Fruit fly (Drosophila melanogaster) whole organism, embryonic: ENCODE measurements around the gene CG11975.

Experiments used
- Awh ChIP-seq: fragments of 200-800 bp; sonication (Bioruptor generic); IDR thresholded peaks from 2 replicates; pipeline ENCODE4, ENCODE4 v1.3.6; 2022; ENCODE audit warnings: missing biosample characterization, missing genetic modification characterization
- B-H1 ChIP-seq: fragments of 200-800 bp; sonication (Bioruptor generic); IDR thresholded peaks from 3 replicates; pipeline ENCODE4 v1.3.6; 2022; ENCODE audit warnings: missing biosample characterization, missing genetic modification characterization
- Blimp-1 ChIP-seq: fragments of 200-800 bp; sonication (Bioruptor generic); optimal IDR thresholded peaks from 3 replicates; lab custom pipeline; 2018; ENCODE audit warnings: missing biosample characterization, missing genetic modification characterization, mild to moderate bottlenecking, moderate library complexity, missing genetic modification reagents
- C15 ChIP-seq: fragments of 200-800 bp; sonication (Bioruptor generic); IDR thresholded peaks from 3 replicates; pipeline ENCODE4 v1.3.6; 2022; ENCODE audit warnings: missing biosample characterization, missing genetic modification characterization
- CG10209 ChIP-seq: fragments of 200-800 bp; sonication (Bioruptor generic); optimal IDR thresholded peaks from 3 replicates; lab custom pipeline; 2017; ENCODE audit warnings: missing biosample characterization, mild to moderate bottlenecking, missing genetic modification characterization, missing genetic modification reagents
- CG1024 ChIP-seq: fragments of 200-800 bp; sonication (Bioruptor generic); IDR thresholded peaks from 2 replicates; pipeline ENCODE4 v1.3.6; 2022; ENCODE audit warnings: missing biosample characterization, missing genetic modification characterization
- CG13123 ChIP-seq: fragments of 200-800 bp; sonication (Bioruptor generic); optimal IDR thresholded peaks from 2 replicates; lab custom pipeline; 2016; ENCODE audit warnings: missing biosample characterization, missing genetic modification characterization
- CG13424 ChIP-seq: fragments of 200-800 bp; sonication (Bioruptor generic); optimal IDR thresholded peaks from 2 replicates; lab custom pipeline; 2019; ENCODE audit warnings: missing biosample characterization, mild to moderate bottlenecking, missing genetic modification characterization, moderate library complexity
- CG13775 ChIP-seq: fragments of 200-800 bp; sonication (Bioruptor generic); optimal IDR thresholded peaks from 3 replicates; lab custom pipeline; 2017; ENCODE audit warnings: missing biosample characterization, mild to moderate bottlenecking, missing genetic modification characterization
- CG14441 ChIP-seq: fragments of 200-800 bp; sonication (Bioruptor generic); IDR thresholded peaks from 2 replicates; pipeline ENCODE4 v1.3.6; 2022; ENCODE audit warnings: missing biosample characterization, missing genetic modification characterization
- CG1602 ChIP-seq: fragments of 200-800 bp; sonication (Bioruptor generic); optimal IDR thresholded peaks from 3 replicates; lab custom pipeline; 2016; ENCODE audit warnings: missing biosample characterization, missing genetic modification characterization
- CG17359 ChIP-seq: fragments of 200-800 bp; sonication (Bioruptor generic); optimal IDR thresholded peaks from 3 replicates; lab custom pipeline; 2018; ENCODE audit warnings: missing biosample characterization, mild to moderate bottlenecking, missing genetic modification characterization, moderate library complexity
- CG17385 ChIP-seq: fragments of 200-800 bp; sonication (Bioruptor generic); optimal IDR thresholded peaks from 3 replicates; lab custom pipeline; 2018; ENCODE audit warnings: missing biosample characterization, mild to moderate bottlenecking, missing genetic modification characterization
- CG2712 ChIP-seq: fragments of 200-800 bp; optimal IDR thresholded peaks from 3 replicates; lab custom pipeline; 2019; ENCODE audit warnings: missing biosample characterization, mild to moderate bottlenecking, missing genetic modification characterization, moderate library complexity
- CG33557 ChIP-seq: fragments of 200-800 bp; sonication (Bioruptor generic); optimal IDR thresholded peaks from 2 replicates; lab custom pipeline; 2019; ENCODE audit warnings: missing biosample characterization, mild to moderate bottlenecking, missing genetic modification characterization, moderate library complexity
- CG4282 ChIP-seq: fragments of 200-800 bp; sonication (Bioruptor generic); optimal IDR thresholded peaks from 2 replicates; lab custom pipeline; 2016; ENCODE audit warnings: missing biosample characterization, missing genetic modification characterization
- CG43689 ChIP-seq: fragments of 200-800 bp; sonication (Bioruptor generic); IDR thresholded peaks from 2 replicates; pipeline ENCODE4 v1.3.6; 2022; ENCODE audit warnings: missing biosample characterization, missing genetic modification characterization
- CG7745 ChIP-seq: fragments of 200-800 bp; sonication (Bioruptor generic); optimal IDR thresholded peaks from 2 replicates; lab custom pipeline; 2018; ENCODE audit warnings: missing biosample characterization, mild to moderate bottlenecking, missing genetic modification characterization, moderate library complexity
- CG9817 ChIP-seq: fragments of 200-800 bp; sonication (Bioruptor generic); optimal IDR thresholded peaks from 2 replicates; lab custom pipeline; 2018; ENCODE audit warnings: missing biosample characterization, mild to moderate bottlenecking, missing genetic modification characterization, moderate library complexity
- Dbx ChIP-seq: fragments of 200-800 bp; sonication (Bioruptor generic); IDR thresholded peaks from 3 replicates; pipeline ENCODE4 v1.3.6; 2022; ENCODE audit warnings: missing biosample characterization, missing genetic modification characterization
- Eip74EF ChIP-seq, 2 experiments: fragments of 200-800 bp in 1 of 2; fragments of >200 bp in 1 of 2; sonication (Bioruptor generic) in 1 of 2; optimal IDR thresholded peaks; 2 replicates each; lab custom pipeline; 2017 to 2019; ENCODE audit warnings: missing biosample characterization in 2 of 2, missing genetic modification characterization in 2 of 2, mild to moderate bottlenecking in 1 of 2, moderate library complexity in 1 of 2
- Fer2 ChIP-seq: fragments of 200-800 bp; sonication (Bioruptor generic); optimal IDR thresholded peaks from 2 replicates; lab custom pipeline; 2018; ENCODE audit warnings: missing biosample characterization, mild to moderate bottlenecking, missing genetic modification characterization, moderate library complexity
- GATAe ChIP-seq: fragments of 200-800 bp; sonication (Bioruptor generic); conservative IDR thresholded peaks from 2 replicates; pipeline ENCODE4 v1.3.6; 2022; ENCODE audit warnings: missing biosample characterization, missing genetic modification characterization
- HLH3B ChIP-seq: fragments of 200-800 bp; sonication (Bioruptor generic); IDR thresholded peaks from 2 replicates; pipeline ENCODE4 v1.3.6; 2022; ENCODE audit warnings: missing biosample characterization, missing genetic modification characterization
- Sox102F ChIP-seq: fragments of 200-800 bp; sonication (Bioruptor generic); optimal IDR thresholded peaks from 2 replicates; lab custom pipeline; 2018; ENCODE audit warnings: missing biosample characterization, mild to moderate bottlenecking, missing genetic modification characterization, moderate library complexity
- Sry-β ChIP-seq: fragments of 200-800 bp; sonication (Bioruptor generic); optimal IDR thresholded peaks from 2 replicates; lab custom pipeline; 2018; ENCODE audit warnings: missing biosample characterization, mild to moderate bottlenecking, missing genetic modification characterization, moderate library complexity
- ap ChIP-seq: fragments of 200-800 bp; sonication (Bioruptor generic); IDR thresholded peaks from 2 replicates; pipeline ENCODE4 v1.3.6; 2022; ENCODE audit warnings: missing biosample characterization, missing genetic modification characterization
- ase ChIP-seq: fragments of 200-800 bp; sonication (Bioruptor generic); IDR thresholded peaks from 3 replicates; pipeline ENCODE4 v1.3.6; 2022; ENCODE audit warnings: missing biosample characterization, missing genetic modification characterization
- az2 ChIP-seq: fragments of 200-800 bp; sonication (Bioruptor generic); optimal IDR thresholded peaks from 3 replicates; lab custom pipeline; 2016; ENCODE audit warnings: missing biosample characterization, missing genetic modification characterization
- crc ChIP-seq: fragments of 200-800 bp; sonication (Bioruptor generic); optimal IDR thresholded peaks from 2 replicates; lab custom pipeline; 2016; ENCODE audit warnings: missing biosample characterization, missing genetic modification characterization
- dmrt11E ChIP-seq: fragments of 200-800 bp; sonication (Bioruptor generic); optimal IDR thresholded peaks from 3 replicates; lab custom pipeline; 2018; ENCODE audit warnings: missing biosample characterization, mild to moderate bottlenecking, missing genetic modification characterization, moderate library complexity
- fd64A ChIP-seq: fragments of 200-800 bp; sonication (Bioruptor generic); optimal IDR thresholded peaks from 3 replicates; lab custom pipeline; 2018; ENCODE audit warnings: missing biosample characterization, mild to moderate bottlenecking, missing genetic modification characterization
- gce ChIP-seq: fragments of 200-800 bp; sonication (Bioruptor generic); IDR thresholded peaks from 3 replicates; pipeline ENCODE4 v1.3.6; 2022; ENCODE audit warnings: missing biosample characterization, missing genetic modification characterization
- gem ChIP-seq: fragments of 200-800 bp; sonication (Bioruptor generic); optimal IDR thresholded peaks from 2 replicates; lab custom pipeline; 2019; ENCODE audit warnings: missing biosample characterization, mild to moderate bottlenecking, missing genetic modification characterization, moderate library complexity
- kni ChIP-seq: fragments of 200-800 bp; sonication (Bioruptor generic); optimal IDR thresholded peaks from 3 replicates; lab custom pipeline; 2017; ENCODE audit warnings: mild to moderate bottlenecking, missing biosample characterization, missing genetic modification reagents, missing genetic modification characterization
- nerfin-1 ChIP-seq: fragments of 200-800 bp; sonication (Bioruptor generic); optimal IDR thresholded peaks from 3 replicates; lab custom pipeline; 2019; ENCODE audit warnings: missing biosample characterization, mild to moderate bottlenecking, missing genetic modification characterization, moderate library complexity
- onecut ChIP-seq: fragments of 200-800 bp; sonication (Bioruptor generic); IDR thresholded peaks from 2 replicates; pipeline ENCODE4 v1.3.6; 2022; ENCODE audit warnings: missing biosample characterization, missing genetic modification characterization
- pfk ChIP-seq: fragments of 200-800 bp; sonication (Bioruptor generic); optimal IDR thresholded peaks from 2 replicates; lab custom pipeline; 2018; ENCODE audit warnings: missing biosample characterization, mild to moderate bottlenecking, missing genetic modification characterization, moderate library complexity
- phol ChIP-seq: fragments of 200-800 bp; sonication (Bioruptor generic); optimal IDR thresholded peaks from 3 replicates; lab custom pipeline; 2018; ENCODE audit warnings: missing biosample characterization, mild to moderate bottlenecking, missing genetic modification characterization, moderate library complexity
- pros ChIP-seq: fragments of 200-800 bp; sonication (Bioruptor generic); optimal IDR thresholded peaks from 3 replicates; lab custom pipeline; 2019; ENCODE audit warnings: missing biosample characterization, mild to moderate bottlenecking, missing genetic modification characterization, moderate library complexity
- row ChIP-seq: fragments of 200-800 bp; sonication (Bioruptor generic); IDR thresholded peaks from 3 replicates; pipeline ENCODE4 v1.3.6; 2022; ENCODE audit warnings: missing biosample characterization, missing genetic modification characterization
- sc ChIP-seq, 3 experiments: fragments of >200 bp in 2 of 3; fragments of 200-800 bp in 1 of 3; sonication (Bioruptor generic) in 1 of 3; optimal IDR thresholded peaks; 2 replicates in 2 of 3; 3 replicates in 1 of 3; lab custom pipeline; 2017; ENCODE audit warnings: mild to moderate bottlenecking in 1 of 3, missing biosample characterization in 1 of 3, missing genetic modification characterization in 1 of 3, missing genetic modification reagents in 1 of 3
- sd ChIP-seq: fragments of 200-800 bp; sonication (Bioruptor generic); optimal IDR thresholded peaks from 3 replicates; lab custom pipeline; 2018; ENCODE audit warnings: missing biosample characterization, mild to moderate bottlenecking, missing genetic modification characterization, moderate library complexity
- sob ChIP-seq: fragments of 200-800 bp; sonication (Bioruptor generic); IDR thresholded peaks from 2 replicates; pipeline ENCODE4 v1.3.6; 2022; ENCODE audit warnings: missing biosample characterization, missing genetic modification characterization
- ssp ChIP-seq: fragments of 200-800 bp; sonication (Bioruptor generic); IDR thresholded peaks from 2 replicates; pipeline ENCODE4 v1.3.6; 2022; ENCODE audit warnings: missing biosample characterization, missing genetic modification characterization
- tgo ChIP-seq: fragments of 200-800 bp; sonication (Bioruptor generic); IDR thresholded peaks from 3 replicates; pipeline ENCODE4 v1.3.6; 2022; ENCODE audit warnings: missing biosample characterization, missing genetic modification characterization
- twi ChIP-seq: fragments of 200-800 bp; optimal IDR thresholded peaks from 2 replicates; lab custom pipeline; 2019; ENCODE audit warnings: missing biosample characterization, mild to moderate bottlenecking, missing genetic modification characterization, moderate library complexity
- unpg ChIP-seq: fragments of 200-800 bp; sonication (Bioruptor generic); optimal IDR thresholded peaks from 3 replicates; lab custom pipeline; 2018; ENCODE audit warnings: missing biosample characterization, mild to moderate bottlenecking, missing genetic modification characterization, moderate library complexity
- wor ChIP-seq: fragments of 200-800 bp; sonication (Bioruptor generic); IDR thresholded peaks from 2 replicates; pipeline ENCODE4 v1.3.6; 2022; ENCODE audit warnings: missing biosample characterization, missing genetic modification characterization

Gene CG11975

dm6 chr3R:8978768-8979167 is 14.3 kb upstream of the CG11975 start:
- TF ChIP-seq CG1024 = peak; percentile 22; the same call in 1 of the 2 replicates
- TF ChIP-seq Fer2 (tag; lab: Kevin White, UChicago) = no peak
- TF ChIP-seq crc (GFP tag; lab: Kevin White, UChicago) = no peak
- peak; percentile 46; the same call in 1 of the 2 replicates for TF ChIP-seq ap
- 0 out of 2 replicates have a peak, but pooled peaks have one; percentile 12 for TF ChIP-seq onecut (GFP tag; lab: Robert Waterston, UW)
- no peak for TF ChIP-seq CG13775 (GFP tag; lab: Kevin White, UChicago)
- TF ChIP-seq CG43689 (GFP tag; lab: Robert Waterston, UW) = no peak
- TF ChIP-seq dmrt11E (tag; lab: Kevin White, UChicago) = no peak
- TF ChIP-seq CG9817 (tag; lab: Kevin White, UChicago) = peak; percentile 11
- no peak for TF ChIP-seq Dbx (GFP tag; lab: Robert Waterston, UW)
- TF ChIP-seq GATAe (GFP tag; lab: Robert Waterston, UW) = no peak
- TF ChIP-seq nerfin-1 = peak; percentile 6
- 0 out of 2 replicates have a peak, but pooled peaks have one; percentile 40 for TF ChIP-seq CG14441 (GFP tag; lab: Robert Waterston, UW)
- peak; percentile 57 for TF ChIP-seq phol
- TF ChIP-seq HLH3B = peak; percentile 71
- peak; percentile 41 for TF ChIP-seq unpg (GFP tag; lab: Kevin White, UChicago)
- TF ChIP-seq ssp (GFP tag; lab: Robert Waterston, UW) = peak; percentile 42
- peak; percentile 62; the same call in 1 of the 3 replicates for TF ChIP-seq gce (GFP tag; lab: Robert Waterston, UW)
- TF ChIP-seq Blimp-1 (GFP tag; lab: Kevin White, UChicago) = peak; percentile 79
- peak; percentile 53; the same call in 1 of the 2 replicates for TF ChIP-seq Awh (GFP tag; lab: Robert Waterston, UW)
- TF ChIP-seq row (GFP tag; lab: Robert Waterston, UW) = peak; percentile 61
- TF ChIP-seq CG2712 (tag; lab: Kevin White, UChicago) = peak; percentile 18
- peak; percentile 56 for TF ChIP-seq CG13424 (tag; lab: Kevin White, UChicago)
- no peak for TF ChIP-seq fd64A (GFP tag; lab: Kevin White, UChicago)
- TF ChIP-seq B-H1 (GFP tag; lab: Robert Waterston, UW) = peak; percentile 24; the same call in 1 of the 3 replicates
- no peak for TF ChIP-seq CG4282
- TF ChIP-seq pfk (GFP tag; lab: Kevin White, UChicago) = no peak
- TF ChIP-seq Sox102F (GFP tag; lab: Kevin White, UChicago) = peak; percentile 75
- no peak for TF ChIP-seq pros (GFP tag; lab: Kevin White, UChicago)
- TF ChIP-seq ase (GFP tag; lab: Robert Waterston, UW) = peak; percentile 23; the same call in 1 of the 3 replicates
- TF ChIP-seq CG10209 (GFP tag; lab: Kevin White, UChicago) = peak; percentile 16
- TF ChIP-seq twi = no peak
- no peak for TF ChIP-seq sc (optimal IDR thresholded peaks at IDR 0.05; lab: Kevin White, UChicago)
- peak; percentile 3 for TF ChIP-seq sc (GFP tag; optimal IDR thresholded peaks at IDR 0.05; lab: Kevin White, UChicago)
- no peak for TF ChIP-seq CG7745 (tag; lab: Kevin White, UChicago)
- peak; percentile 70 for TF ChIP-seq tgo
- TF ChIP-seq CG17385 (GFP tag; lab: Kevin White, UChicago) = peak; percentile 16
- TF ChIP-seq gem = peak; percentile 64
- TF ChIP-seq Sry-β = no peak
- no peak for TF ChIP-seq kni (GFP tag; lab: Kevin White, UChicago)
- peak; percentile 8 for TF ChIP-seq CG13123
- no peak for TF ChIP-seq sd (tag; lab: Kevin White, UChicago)
- TF ChIP-seq sob (GFP tag; lab: Robert Waterston, UW) = no peak
- TF ChIP-seq CG33557 (GFP tag; lab: Kevin White, UChicago) = no peak
- peak in 1 of 2 experiments; percentile 6 for TF ChIP-seq Eip74EF (GFP tag; optimal IDR thresholded peaks at IDR 0.05; lab: Kevin White, UChicago)
- TF ChIP-seq az2 (GFP tag; lab: Kevin White, UChicago) = no peak
- TF ChIP-seq CG1602 (GFP tag; lab: Kevin White, UChicago) = peak; percentile 14
- TF ChIP-seq CG17359 (tag; lab: Kevin White, UChicago) = peak; percentile 65
- peak; percentile 46 for TF ChIP-seq wor
- 0 out of 3 replicates have a peak, but pooled peaks have one; percentile 31 for TF ChIP-seq C15
